Worm (Caenorhabditis elegans): ENCODE results near the gene Y48A5A.1.

DNA sequence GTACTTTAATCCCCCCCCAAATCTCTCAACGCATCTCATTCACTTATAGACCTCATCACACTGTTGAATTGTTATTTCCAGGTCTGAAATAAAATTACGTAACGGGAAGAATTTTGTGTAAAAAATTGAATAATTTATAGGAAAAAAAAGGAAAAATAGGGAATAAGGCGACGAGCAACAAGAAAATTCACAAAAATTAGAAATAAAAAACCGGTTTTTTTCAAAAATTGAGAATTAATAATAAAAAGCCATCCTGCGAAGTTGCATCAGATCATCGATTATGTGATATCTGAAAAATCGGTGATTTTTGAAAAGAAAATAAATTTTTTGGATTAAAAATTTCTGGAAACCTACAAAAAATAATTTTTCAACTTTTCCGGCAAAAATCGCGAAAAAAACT, 43.6 kb downstream of the Y48A5A.1 start:
- no peak for TF ChIP-seq elt-2 (tag; optimal IDR thresholded peaks at IDR 0.05)
- TF ChIP-seq unc-86 (tag; optimal IDR thresholded peaks at IDR 0.05), result no peak
- no peak for TF ChIP-seq ama-1 (optimal IDR thresholded peaks at IDR 0.05)
- TF ChIP-seq pros-1 (tag; optimal IDR thresholded peaks at IDR 0.05), result no peak
- no peak for TF ChIP-seq ceh-19 (GFP tag; optimal IDR thresholded peaks at IDR 0.05)
- TF ChIP-seq nfya-1 (tag; optimal IDR thresholded peaks at IDR 0.05), result no peak
- no peak for TF ChIP-seq pax-1 (tag; optimal IDR thresholded peaks at IDR 0.05)
- TF ChIP-seq fkh-6 (tag; optimal IDR thresholded peaks at IDR 0.05), result no peak
